Worm (Caenorhabditis elegans): ENCODE results near the gene Y73B6BL.27.

ce11 chrIV:6522305-6522917 is 49.4 kb upstream of the Y73B6BL.27 start, which contains the start of gene ddi-1:
- no peak for TF ChIP-seq tab-1 (GFP tag; IDR thresholded peaks at IDR 0.05)
- TF ChIP-seq klf-2 (GFP tag; conservative IDR thresholded peaks at IDR 0.05): no peak
- TF ChIP-seq cog-1 (tag; optimal IDR thresholded peaks at IDR 0.05): no peak
- TF ChIP-seq flt-1 (GFP tag; IDR thresholded peaks at IDR 0.05): no peak
- no peak for TF ChIP-seq ztf-29 (GFP tag; IDR thresholded peaks at IDR 0.05)
